Worm (Caenorhabditis elegans) whole organism, late embryonic: Measurements from ENCODE around the gene F37C12.21.

Experiments used
- C38D4.7 ChIP-seq: fragments of 200-800 bp; sonication (Bioruptor generic); optimal IDR thresholded peaks from 2 replicates; lab custom pipeline; 2018; ENCODE audit warnings: mild to moderate bottlenecking, missing genetic modification characterization, moderate library complexity, missing compliant biosample characterization
- Y22D7AL.16 ChIP-seq: sonication (generic microtip); optimal IDR thresholded peaks from 2 replicates; lab custom pipeline; 2016; ENCODE audit warnings: missing genetic modification characterization, missing compliant biosample characterization
- ahr-1 ChIP-seq: sonication (generic microtip); optimal IDR thresholded peaks from 2 replicates; lab custom pipeline; 2016; ENCODE audit warnings: missing genetic modification characterization, missing compliant biosample characterization
- ama-1 ChIP-seq: fragments of 150-350 bp; optimal IDR thresholded peaks from 2 replicates; lab custom pipeline; 2014
- lin-11 ChIP-seq: fragments of 200-800 bp; sonication (Bioruptor generic); optimal IDR thresholded peaks from 2 replicates; lab custom pipeline; 2018; ENCODE audit warnings: mild to moderate bottlenecking, missing genetic modification characterization, missing compliant biosample characterization
- odd-2 ChIP-seq: sonication (generic microtip); optimal IDR thresholded peaks from 2 replicates; lab custom pipeline; 2017; ENCODE audit warnings: antibody characterized with exemption, mild to moderate bottlenecking, missing genetic modification characterization, missing compliant biosample characterization
- tbx-7 ChIP-seq: sonication (generic microtip); optimal IDR thresholded peaks from 2 replicates; lab custom pipeline; 2016; ENCODE audit warnings: missing genotype, missing genetic modification characterization, missing compliant biosample characterization

DNA sequence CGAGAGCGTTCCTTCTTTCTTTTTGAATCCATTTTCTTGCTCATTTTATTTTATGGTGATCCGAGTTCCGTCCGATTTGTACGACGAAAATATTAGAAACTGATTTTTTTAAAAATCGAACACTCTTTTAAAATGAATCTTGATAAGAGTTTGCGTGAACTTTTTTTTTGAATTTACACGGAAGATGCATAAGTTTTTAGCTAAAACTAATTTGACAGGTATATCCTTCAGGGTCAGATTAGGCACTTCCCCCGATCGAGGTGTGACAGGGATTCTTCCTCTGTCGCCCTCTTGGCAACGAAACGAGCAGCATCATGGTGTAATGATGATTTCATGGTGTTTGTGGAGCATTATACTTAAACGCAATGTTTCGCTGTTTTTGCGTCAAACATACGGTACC lies 7.2 kb downstream of the F37C12.21 start, which contains the start of gene F37C12.18:
- TF ChIP-seq Y22D7AL.16 (tag; lab: Kevin White, UChicago) = no peak
- TF ChIP-seq tbx-7 (tag; lab: Kevin White, UChicago) = no peak
- no peak for TF ChIP-seq ama-1 (lab: Kevin White, UChicago)
- TF ChIP-seq odd-2 (tag; lab: Kevin White, UChicago) = no peak
- no peak for TF ChIP-seq C38D4.7 (GFP tag; lab: Kevin White, UChicago)
- no peak for TF ChIP-seq ahr-1
- TF ChIP-seq lin-11 (tag; lab: Kevin White, UChicago) = no peak
